Fruit fly (Drosophila melanogaster) whole organism, embryonic: ENCODE measurements around the gene CG11353.

Source experiments
- Atf6 ChIP-seq: fragments of 200-800 bp; sonication (Bioruptor generic); IDR thresholded peaks from 2 replicates; pipeline ENCODE4 v1.3.6; 2022; ENCODE audit warnings: missing biosample characterization, missing genetic modification characterization
- BEAF-32 ChIP-seq: fragments of 200-800 bp; sonication (Bioruptor generic); optimal IDR thresholded peaks from 3 replicates; lab custom pipeline; 2017; ENCODE audit warnings: missing biosample characterization, missing genetic modification characterization, mild to moderate bottlenecking, moderate library complexity, missing genetic modification reagents
- CG10565 ChIP-seq: fragments of 200-800 bp; sonication (Bioruptor generic); optimal IDR thresholded peaks from 3 replicates; lab custom pipeline; 2016; ENCODE audit warnings: missing biosample characterization, mild to moderate bottlenecking, missing genetic modification characterization
- CG10959 ChIP-seq: fragments of 200-800 bp; sonication (Bioruptor generic); IDR thresholded peaks from 2 replicates; pipeline ENCODE4 v1.3.6; 2022; ENCODE audit warnings: missing biosample characterization, missing genetic modification characterization
- CG11456 ChIP-seq: fragments of 200-800 bp; sonication (Bioruptor generic); IDR thresholded peaks from 3 replicates; pipeline ENCODE4 v1.3.6; 2022; ENCODE audit warnings: missing biosample characterization, missing genetic modification characterization
- CG12155 ChIP-seq: fragments of 200-800 bp; sonication (Bioruptor generic); optimal IDR thresholded peaks from 3 replicates; lab custom pipeline; 2016; ENCODE audit warnings: missing biosample characterization, missing genetic modification characterization
- CG15073 ChIP-seq: fragments of 200-800 bp; sonication (Bioruptor generic); optimal IDR thresholded peaks from 2 replicates; lab custom pipeline; 2016; ENCODE audit warnings: missing biosample characterization, missing genetic modification characterization
- CG17385 ChIP-seq: fragments of 200-800 bp; sonication (Bioruptor generic); optimal IDR thresholded peaks from 3 replicates; lab custom pipeline; 2018; ENCODE audit warnings: missing biosample characterization, mild to moderate bottlenecking, missing genetic modification characterization
- CG18011 ChIP-seq: fragments of 200-800 bp; sonication (Bioruptor generic); optimal IDR thresholded peaks from 2 replicates; lab custom pipeline; 2017; ENCODE audit warnings: missing biosample characterization, missing genetic modification characterization, mild to moderate bottlenecking, moderate library complexity, missing genotype
- CG18262 ChIP-seq: fragments of 200-800 bp; optimal IDR thresholded peaks from 3 replicates; lab custom pipeline; 2019; ENCODE audit warnings: missing biosample characterization, mild to moderate bottlenecking, missing genetic modification characterization, moderate library complexity
- CG6272 ChIP-seq: fragments of 200-800 bp; sonication (Bioruptor generic); IDR thresholded peaks from 2 replicates; pipeline ENCODE4 v1.3.6; 2022; ENCODE audit warnings: missing biosample characterization, missing genetic modification characterization
- CG6791 ChIP-seq: fragments of 200-800 bp; sonication (Bioruptor generic); IDR thresholded peaks from 3 replicates; pipeline ENCODE4 v1.3.6; 2022; ENCODE audit warnings: missing biosample characterization, missing genetic modification characterization; ENCODE audit not compliant: partially characterized antibody
- CG7963 ChIP-seq: fragments of 200-800 bp; sonication (Bioruptor generic); IDR thresholded peaks from 3 replicates; pipeline ENCODE4 v1.3.6; 2022; ENCODE audit warnings: missing biosample characterization, missing genetic modification characterization; ENCODE audit not compliant: partially characterized antibody
- CG9437 ChIP-seq: fragments of 200-800 bp; sonication (Bioruptor generic); optimal IDR thresholded peaks from 2 replicates; lab custom pipeline; 2018; ENCODE audit warnings: missing biosample characterization, mild to moderate bottlenecking, missing genetic modification characterization
- Dad ChIP-seq: fragments of 200-800 bp; sonication (Bioruptor generic); optimal IDR thresholded peaks from 3 replicates; lab custom pipeline; 2016; ENCODE audit warnings: missing biosample characterization, missing genetic modification characterization
- Ets65A ChIP-seq: fragments of 200-800 bp; sonication (Bioruptor generic); peaks from one replicate; lab custom pipeline; 2016; ENCODE audit warnings: missing biosample characterization, missing genetic modification characterization
- H15 ChIP-seq: fragments of 200-800 bp; sonication (Bioruptor generic); IDR thresholded peaks from 3 replicates; pipeline ENCODE4 v1.3.6; 2022; ENCODE audit warnings: missing biosample characterization, missing genetic modification characterization
- H2.0 ChIP-seq: fragments of 200-800 bp; sonication (Bioruptor generic); IDR thresholded peaks from 2 replicates; pipeline ENCODE4 v1.3.6; 2022; ENCODE audit warnings: missing biosample characterization, missing genetic modification characterization
- Hey ChIP-seq: fragments of 200-800 bp; sonication (Bioruptor generic); optimal IDR thresholded peaks from 3 replicates; lab custom pipeline; 2018; ENCODE audit warnings: missing biosample characterization, mild to moderate bottlenecking, missing genetic modification characterization
- Hr39 ChIP-seq: fragments of >200 bp; optimal IDR thresholded peaks from 2 replicates; lab custom pipeline; 2017
- Med ChIP-seq: fragments of 200-800 bp; sonication (Bioruptor generic); peaks from one replicate; lab custom pipeline; 2016; ENCODE audit warnings: missing biosample characterization, missing genetic modification characterization, mild to moderate bottlenecking, inconsistent platforms, moderate library complexity
- Mes4 ChIP-seq: fragments of 200-800 bp; sonication (Bioruptor generic); optimal IDR thresholded peaks from 2 replicates; lab custom pipeline; 2016; ENCODE audit warnings: missing biosample characterization, missing genetic modification characterization
- NC2α ChIP-seq: fragments of 200-800 bp; sonication (Bioruptor generic); optimal IDR thresholded peaks from 2 replicates; lab custom pipeline; 2016; ENCODE audit warnings: missing biosample characterization, missing genetic modification characterization
- NFAT ChIP-seq: fragments of 200-800 bp; sonication (Bioruptor generic); IDR thresholded peaks from 2 replicates; pipeline ENCODE4 v1.3.6; 2022; ENCODE audit warnings: missing biosample characterization, missing genetic modification characterization
- Ravus ChIP-seq: fragments of 200-800 bp; sonication (Bioruptor generic); IDR thresholded peaks from 2 replicates; pipeline ENCODE4 v1.3.6; 2022; ENCODE audit warnings: missing biosample characterization, missing genetic modification characterization
- Rfx ChIP-seq: fragments of 200-800 bp; sonication (Bioruptor generic); IDR thresholded peaks from 2 replicates; pipeline ENCODE4 v1.3.6; 2022; ENCODE audit warnings: missing biosample characterization, missing genetic modification characterization
- Ssrp ChIP-seq: fragments of 200-800 bp; sonication (Bioruptor generic); optimal IDR thresholded peaks from 2 replicates; lab custom pipeline; 2018; ENCODE audit warnings: missing biosample characterization, mild to moderate bottlenecking, missing genetic modification characterization, moderate library complexity
- ab ChIP-seq: fragments of 200-800 bp; sonication (Bioruptor generic); optimal IDR thresholded peaks from 2 replicates; lab custom pipeline; 2016; ENCODE audit warnings: missing biosample characterization, missing genetic modification characterization
- ac ChIP-seq: fragments of 200-800 bp; sonication (Bioruptor generic); optimal IDR thresholded peaks from 3 replicates; lab custom pipeline; 2017; ENCODE audit warnings: missing biosample characterization, mild to moderate bottlenecking, missing genetic modification characterization
- amos ChIP-seq: fragments of 200-800 bp; sonication (Bioruptor generic); IDR thresholded peaks from 2 replicates; pipeline ENCODE4 v1.3.6; 2022; ENCODE audit warnings: missing biosample characterization, missing genetic modification characterization; ENCODE audit not compliant: partially characterized antibody
- ash1 ChIP-seq: fragments of 200-800 bp; sonication (Bioruptor generic); optimal IDR thresholded peaks from 2 replicates; lab custom pipeline; 2018; ENCODE audit warnings: missing biosample characterization, mild to moderate bottlenecking, missing genetic modification characterization
- bcd ChIP-seq: fragments of 200-800 bp; sonication (Bioruptor generic); optimal IDR thresholded peaks from 2 replicates; lab custom pipeline; 2017; ENCODE audit warnings: missing biosample characterization, mild to moderate bottlenecking, missing genetic modification characterization
- crc ChIP-seq: fragments of 200-800 bp; sonication (Bioruptor generic); optimal IDR thresholded peaks from 2 replicates; lab custom pipeline; 2016; ENCODE audit warnings: missing biosample characterization, missing genetic modification characterization
- croc ChIP-seq: fragments of 200-800 bp; sonication (Bioruptor generic); conservative IDR thresholded peaks from 3 replicates; pipeline ENCODE4 v1.3.6; 2022; ENCODE audit warnings: missing biosample characterization, missing genetic modification characterization
- dimm ChIP-seq: fragments of 200-800 bp; sonication (Bioruptor generic); IDR thresholded peaks from 2 replicates; pipeline ENCODE4 v1.3.6; 2022; ENCODE audit warnings: missing biosample characterization, missing genetic modification characterization
- fru ChIP-seq: fragments of >200 bp; optimal IDR thresholded peaks from 2 replicates; lab custom pipeline; 2017
- gcm2 ChIP-seq: fragments of 200-800 bp; sonication (Bioruptor generic); optimal IDR thresholded peaks from 2 replicates; lab custom pipeline; 2016; ENCODE audit warnings: missing biosample characterization, missing genetic modification characterization
- grau ChIP-seq: fragments of 200-800 bp; optimal IDR thresholded peaks from 3 replicates; lab custom pipeline; 2019; ENCODE audit warnings: missing biosample characterization, mild to moderate bottlenecking, missing genetic modification characterization, moderate library complexity
- ham ChIP-seq: fragments of 200-800 bp; sonication (Bioruptor generic); IDR thresholded peaks from 2 replicates; pipeline ENCODE4 v1.3.6; 2022; ENCODE audit warnings: missing biosample characterization, missing genetic modification characterization
- jing ChIP-seq: fragments of 200-800 bp; sonication (Bioruptor generic); optimal IDR thresholded peaks from 2 replicates; lab custom pipeline; 2018; ENCODE audit warnings: missing biosample characterization, mild to moderate bottlenecking, missing genetic modification characterization
- knrl ChIP-seq: fragments of 200-800 bp; sonication (Bioruptor generic); IDR thresholded peaks from 3 replicates; pipeline ENCODE4 v1.3.6; 2022; ENCODE audit warnings: missing biosample characterization, missing genetic modification characterization; ENCODE audit not compliant: partially characterized antibody
- lmd ChIP-seq: fragments of 200-800 bp; sonication (Bioruptor generic); IDR thresholded peaks from 2 replicates; pipeline ENCODE4 v1.3.6; 2022; ENCODE audit warnings: missing biosample characterization, missing genetic modification characterization
- nom ChIP-seq: fragments of 200-800 bp; sonication (Bioruptor generic); optimal IDR thresholded peaks from 2 replicates; lab custom pipeline; 2017; ENCODE audit warnings: missing biosample characterization, missing genetic modification characterization, mild to moderate bottlenecking, moderate library complexity, missing genetic modification reagents
- pb ChIP-seq: fragments of 200-800 bp; sonication (Bioruptor generic); optimal IDR thresholded peaks from 3 replicates; lab custom pipeline; 2016; ENCODE audit warnings: missing biosample characterization, missing genetic modification characterization
- pnt ChIP-seq: fragments of 200-800 bp; sonication (Bioruptor generic); optimal IDR thresholded peaks from 3 replicates; lab custom pipeline; 2016; ENCODE audit warnings: missing biosample characterization, missing genetic modification characterization
- pzg ChIP-seq: fragments of 200-800 bp; sonication (Bioruptor generic); optimal IDR thresholded peaks from 3 replicates; lab custom pipeline; 2018; ENCODE audit warnings: missing biosample characterization, mild to moderate bottlenecking, missing genetic modification characterization, moderate library complexity
- row ChIP-seq: fragments of 200-800 bp; sonication (Bioruptor generic); IDR thresholded peaks from 3 replicates; pipeline ENCODE4 v1.3.6; 2022; ENCODE audit warnings: missing biosample characterization, missing genetic modification characterization
- salm ChIP-seq: fragments of 200-800 bp; sonication (Bioruptor generic); optimal IDR thresholded peaks from 2 replicates; lab custom pipeline; 2018; ENCODE audit warnings: missing biosample characterization, mild to moderate bottlenecking, missing genetic modification characterization
- slbo ChIP-seq: fragments of 200-800 bp; sonication (Bioruptor generic); IDR thresholded peaks from 2 replicates; pipeline ENCODE4 v1.3.6; 2022; ENCODE audit warnings: missing biosample characterization, missing genetic modification characterization
- sna ChIP-seq: fragments of 200-800 bp; sonication (Bioruptor generic); IDR thresholded peaks from 2 replicates; pipeline ENCODE4 v1.3.6; 2022; ENCODE audit warnings: missing biosample characterization, missing genetic modification characterization; ENCODE audit not compliant: partially characterized antibody
- sob ChIP-seq: fragments of 200-800 bp; sonication (Bioruptor generic); IDR thresholded peaks from 2 replicates; pipeline ENCODE4 v1.3.6; 2022; ENCODE audit warnings: missing biosample characterization, missing genetic modification characterization
- tin ChIP-seq: fragments of 200-800 bp; sonication (Bioruptor generic); optimal IDR thresholded peaks from 3 replicates; lab custom pipeline; 2016; ENCODE audit warnings: missing biosample characterization, missing genetic modification characterization
- zen ChIP-seq: fragments of 200-800 bp; sonication (Bioruptor generic); optimal IDR thresholded peaks from 3 replicates; lab custom pipeline; 2018; ENCODE audit warnings: missing biosample characterization, mild to moderate bottlenecking, missing genetic modification characterization, moderate library complexity

Gene CG11353

DNA sequence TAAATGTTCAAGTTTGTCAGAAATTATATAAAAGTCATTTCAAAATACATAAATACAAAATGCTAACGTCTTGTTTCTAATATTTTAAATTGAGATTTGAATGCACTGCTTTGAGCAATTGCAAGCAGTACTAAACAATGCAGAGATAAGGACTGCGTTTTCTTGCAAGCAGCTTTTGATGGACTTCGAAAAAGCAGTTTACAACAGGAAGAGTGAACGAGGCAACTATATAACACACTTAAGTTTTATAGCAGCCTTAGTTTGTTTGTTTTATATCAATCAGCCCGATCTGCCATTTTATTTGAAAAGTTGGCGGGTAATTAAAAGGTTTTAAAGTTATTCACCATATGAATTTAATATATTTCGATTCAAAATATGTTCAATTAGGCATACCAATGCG is 20.4 kb downstream of the CG11353 start (continued):
- no peak for TF ChIP-seq tin (GFP tag; lab: Kevin White, UChicago)
- no peak for TF ChIP-seq CG17385 (GFP tag; lab: Kevin White, UChicago)
- TF ChIP-seq H2.0 (GFP tag; lab: Robert Waterston, UW): no peak
- TF ChIP-seq grau (tag; lab: Kevin White, UChicago): peak; percentile 26
- TF ChIP-seq Mes4 (GFP tag; lab: Kevin White, UChicago): no peak
- peak; percentile 73 for TF ChIP-seq zen (tag; lab: Kevin White, UChicago)
- peak; percentile 99 for TF ChIP-seq Ets65A (GFP tag; lab: Kevin White, UChicago)
- peak; percentile 100 for TF ChIP-seq CG18011
- TF ChIP-seq CG18262 (tag; lab: Kevin White, UChicago): no peak
- TF ChIP-seq row (GFP tag; lab: Robert Waterston, UW): no peak
- TF ChIP-seq knrl (GFP tag; lab: Robert Waterston, UW): peak; percentile 53; the same call in 1 of the 3 replicates
- TF ChIP-seq Hr39: no peak
- TF ChIP-seq pb: no peak
- TF ChIP-seq ash1 (GFP tag; lab: Kevin White, UChicago): no peak
- TF ChIP-seq crc (GFP tag; lab: Kevin White, UChicago): no peak
- peak; percentile 14; the same call in 1 of the 2 replicates for TF ChIP-seq slbo (GFP tag; lab: Robert Waterston, UW)
- TF ChIP-seq bcd: no peak
- no peak for TF ChIP-seq H15 (GFP tag; lab: Robert Waterston, UW)
- TF ChIP-seq nom (GFP tag; lab: Kevin White, UChicago): no peak
- TF ChIP-seq CG7963: no peak
- no peak for TF ChIP-seq lmd (GFP tag; lab: Robert Waterston, UW)
- no peak for TF ChIP-seq Ravus (GFP tag; lab: Robert Waterston, UW)
- TF ChIP-seq ac (GFP tag; lab: Kevin White, UChicago): no peak
- no peak for TF ChIP-seq ham (GFP tag; lab: Robert Waterston, UW)
- 0 out of 3 replicates have a peak, but pooled peaks have one; percentile 38 for TF ChIP-seq CG6791
- no peak for TF ChIP-seq CG9437
- TF ChIP-seq dimm (GFP tag; lab: Robert Waterston, UW): no peak
- TF ChIP-seq Dad (GFP tag; lab: Kevin White, UChicago): no peak
- TF ChIP-seq Hey (tag; lab: Kevin White, UChicago): no peak
- no peak for TF ChIP-seq CG10565
- no peak for TF ChIP-seq fru (lab: Kevin White, UChicago)
- no peak for TF ChIP-seq gcm2 (GFP tag; lab: Kevin White, UChicago)
- no peak for TF ChIP-seq CG6272 (GFP tag; lab: Robert Waterston, UW)
- TF ChIP-seq CG12155 (GFP tag; lab: Kevin White, UChicago): no peak
- peak; percentile 32; the same call in 1 of the 2 replicates for TF ChIP-seq sob
- TF ChIP-seq Atf6: no peak
- TF ChIP-seq NC2α (GFP tag; lab: Kevin White, UChicago): no peak
- no peak for TF ChIP-seq CG10959
- TF ChIP-seq NFAT (GFP tag; lab: Robert Waterston, UW): no peak
- TF ChIP-seq pzg (GFP tag; lab: Kevin White, UChicago): peak; percentile 60
- TF ChIP-seq amos: 0 out of 2 replicates have a peak, but pooled peaks have one; percentile 10
- TF ChIP-seq salm (tag; lab: Kevin White, UChicago): no peak
- TF ChIP-seq CG11456 (GFP tag; lab: Robert Waterston, UW): no peak
- peak; percentile 19 for TF ChIP-seq BEAF-32 (GFP tag; lab: Kevin White, UChicago)
- peak; percentile 21 for TF ChIP-seq Ssrp (tag; lab: Kevin White, UChicago)
- TF ChIP-seq jing (GFP tag; lab: Kevin White, UChicago): no peak
- TF ChIP-seq pnt (GFP tag; lab: Kevin White, UChicago): no peak
- no peak for TF ChIP-seq ab (GFP tag; lab: Kevin White, UChicago)
- no peak for TF ChIP-seq CG15073 (GFP tag; lab: Kevin White, UChicago)
- no peak for TF ChIP-seq sna
- peak; percentile 69 for TF ChIP-seq Med (GFP tag; lab: Kevin White, UChicago)
- TF ChIP-seq croc (GFP tag; lab: Robert Waterston, UW): no peak
- TF ChIP-seq Rfx (GFP tag; lab: Robert Waterston, UW): no peak; the same call in 1 of the 2 replicates
